Fruit fly (Drosophila melanogaster): ENCODE results near the gene cocoon.

Gene cocoon

dm6 chr3L:15500813-15501645 is 27.1 kb upstream of the cocoon start, which contains the start of gene CG7272 (continued):
- TF ChIP-seq ac (GFP tag; optimal IDR thresholded peaks at IDR 0.05) (no peak), Hey (tag; optimal IDR thresholded peaks at IDR 0.05) (peak; percentile 2), fd96Cb (tag; optimal IDR thresholded peaks at IDR 0.05) (no peak), CG31388 (GFP tag; optimal IDR thresholded peaks at IDR 0.05) (no peak), zen (tag; optimal IDR thresholded peaks at IDR 0.05) (no peak), CG17361 (GFP tag; IDR thresholded peaks at IDR 0.05) (no peak), CG17612 (GFP tag; IDR thresholded peaks at IDR 0.05) (no peak), E2f2 (GFP tag; IDR thresholded peaks at IDR 0.05) (peak; percentile 97), CG12299 (tag; optimal IDR thresholded peaks at IDR 0.05) (no peak), pnt (GFP tag; optimal IDR thresholded peaks at IDR 0.05) (no peak), disco-r (GFP tag; optimal IDR thresholded peaks at IDR 0.05) (no peak), schlank (tag; optimal IDR thresholded peaks at IDR 0.05) (no peak), NC2α (GFP tag; optimal IDR thresholded peaks at IDR 0.05) (no peak), CG4424 (GFP tag; optimal IDR thresholded peaks at IDR 0.05) (no peak), HmgZ (tag; optimal IDR thresholded peaks at IDR 0.05) (peak; percentile 65), CG13424 (tag; optimal IDR thresholded peaks at IDR 0.05) (no peak), eyg (GFP tag; optimal IDR thresholded peaks at IDR 0.05) (peak; percentile 18), CG6791 (GFP tag; IDR thresholded peaks at IDR 0.05; ENCODE audit: partially characterized antibody) (no peak), jing (GFP tag; optimal IDR thresholded peaks at IDR 0.05) (no peak), CG9932 (GFP tag; IDR thresholded peaks at IDR 0.05) (peak; percentile 36; the same call in 1 of the 2 replicates), CG12219 (GFP tag; optimal IDR thresholded peaks at IDR 0.05) (no peak), CG6272 (GFP tag; IDR thresholded peaks at IDR 0.05) (no peak), Med (GFP tag) (peak; percentile 88), CG18476 (GFP tag; optimal IDR thresholded peaks at IDR 0.05) (no peak), CG4404 (GFP tag; IDR thresholded peaks at IDR 0.05) (no peak), CG31441 (GFP tag; IDR thresholded peaks at IDR 0.05) (no peak), phol (tag; optimal IDR thresholded peaks at IDR 0.05) (no peak), CG14050 (GFP tag; IDR thresholded peaks at IDR 0.05) (no peak), CG32767 (GFP tag; IDR thresholded peaks at IDR 0.05) (no peak), wor (GFP tag; IDR thresholded peaks at IDR 0.05) (no peak), chinmo (GFP tag; IDR thresholded peaks at IDR 0.05; ENCODE audit: partially characterized antibody) (peak; percentile 28; the same call in 1 of the 4 replicates), Six4 (GFP tag; optimal IDR thresholded peaks at IDR 0.05) (no peak), CG13123 (GFP tag; optimal IDR thresholded peaks at IDR 0.05) (no peak), Stat92E (GFP tag; optimal IDR thresholded peaks at IDR 0.05) (peak in 1 of 3 experiments; percentile 21), Sry-δ (GFP tag; optimal IDR thresholded peaks at IDR 0.05) (peak; percentile 53), stwl (tag; optimal IDR thresholded peaks at IDR 0.05) (peak; percentile 17), dysf (GFP tag; IDR thresholded peaks at IDR 0.05) (0 out of 3 replicates have a peak, but pooled peaks have one; percentile 32), CG1529 (GFP tag; optimal IDR thresholded peaks at IDR 0.05) (no peak), B-H2 (GFP tag; optimal IDR thresholded peaks at IDR 0.05) (peak; percentile 58), fru (optimal IDR thresholded peaks at IDR 0.05) (no peak), Dad (GFP tag; optimal IDR thresholded peaks at IDR 0.05) (no peak), CG14860 (GFP tag; IDR thresholded peaks at IDR 0.05; ENCODE audit: partially characterized antibody) (no peak), Hand (GFP tag; optimal IDR thresholded peaks at IDR 0.05) (no peak), Aef1 (GFP tag; IDR thresholded peaks at IDR 0.05) (no peak), CG11723 (GFP tag; optimal IDR thresholded peaks at IDR 0.05) (no peak), crc (GFP tag; optimal IDR thresholded peaks at IDR 0.05) (no peak), CG2712 (tag; optimal IDR thresholded peaks at IDR 0.05) (peak; percentile 7), nmo (GFP tag; optimal IDR thresholded peaks at IDR 0.05) (peak; percentile 19), CG7963 (GFP tag; IDR thresholded peaks at IDR 0.05; ENCODE audit: partially characterized antibody) (no peak)
